Fruit fly (Drosophila melanogaster): ENCODE measurements around the gene CG3348.
A peak's percentile ranks its signal among the peaks of the same experiment; 100 is the strongest.

dm6 chr3R:27263434-27264215 is 28.4 kb downstream of the CG3348 start, which contains the start of gene woc:
- TF ChIP-seq Dll (optimal IDR thresholded peaks at IDR 0.05) (peak; percentile 6), CG8478 (optimal IDR thresholded peaks at IDR 0.05) (no peak), pan (optimal IDR thresholded peaks at IDR 0.05) (no peak), usp (GFP tag; optimal IDR thresholded peaks at IDR 0.05) (no peak), EcR (GFP tag; optimal IDR thresholded peaks at IDR 0.05) (no peak)

Measured in whole organism.